Fruit fly (Drosophila melanogaster) whole organism, embryonic: ENCODE measurements around the gene CG34171.
A peak's percentile ranks its signal among the peaks of the same experiment; 100 is the strongest.

ENCODE experiments used
- Blimp-1 ChIP-seq: fragments of 200-800 bp; sonication (Bioruptor generic); optimal IDR thresholded peaks from 3 replicates; lab custom pipeline; 2018; ENCODE audit warnings: missing biosample characterization, missing genetic modification characterization, mild to moderate bottlenecking, moderate library complexity, missing genetic modification reagents
- CG10209 ChIP-seq: fragments of 200-800 bp; sonication (Bioruptor generic); optimal IDR thresholded peaks from 3 replicates; lab custom pipeline; 2017; ENCODE audit warnings: missing biosample characterization, mild to moderate bottlenecking, missing genetic modification characterization, missing genetic modification reagents
- CG10267 ChIP-seq: fragments of 200-800 bp; sonication (Bioruptor generic); optimal IDR thresholded peaks from 2 replicates; lab custom pipeline; 2018; ENCODE audit warnings: missing biosample characterization, mild to moderate bottlenecking, missing genetic modification characterization, moderate library complexity
- CG10321 ChIP-seq: fragments of 200-800 bp; sonication (Bioruptor generic); IDR thresholded peaks from 2 replicates; pipeline ENCODE4 v1.3.6; 2022; ENCODE audit warnings: missing biosample characterization, missing genetic modification characterization
- CG10979 ChIP-seq: fragments of 200-800 bp; sonication (Bioruptor generic); optimal IDR thresholded peaks from 2 replicates; lab custom pipeline; 2018; ENCODE audit warnings: missing biosample characterization, mild to moderate bottlenecking, missing genetic modification characterization, moderate library complexity
- CG11247 ChIP-seq: fragments of 200-800 bp; sonication (Bioruptor generic); IDR thresholded peaks from 2 replicates; pipeline ENCODE4 v1.3.6; 2022; ENCODE audit warnings: missing biosample characterization, missing genetic modification characterization
- CG1233 ChIP-seq: fragments of 200-800 bp; sonication (Bioruptor generic); optimal IDR thresholded peaks from 4 replicates; lab custom pipeline; 2018; ENCODE audit warnings: missing biosample characterization, mild to moderate bottlenecking, missing genetic modification characterization
- CG15269 ChIP-seq: fragments of 200-800 bp; sonication (Bioruptor generic); optimal IDR thresholded peaks from 2 replicates; lab custom pipeline; 2018; ENCODE audit warnings: missing biosample characterization, mild to moderate bottlenecking, missing genetic modification characterization, moderate library complexity
- CG16813 ChIP-seq: fragments of 200-800 bp; sonication (Bioruptor generic); IDR thresholded peaks from 3 replicates; pipeline ENCODE4 v1.3.6; 2022; ENCODE audit warnings: missing biosample characterization, missing genetic modification characterization; ENCODE audit not compliant: partially characterized antibody
- CG17612 ChIP-seq: fragments of 200-800 bp; sonication (Bioruptor generic); IDR thresholded peaks from 2 replicates; pipeline ENCODE4 v1.3.6; 2022; ENCODE audit warnings: missing biosample characterization, missing genetic modification characterization
- CG17829 ChIP-seq: fragments of 200-800 bp; optimal IDR thresholded peaks from 2 replicates; lab custom pipeline; 2019; ENCODE audit warnings: missing biosample characterization, mild to moderate bottlenecking, missing genetic modification characterization, moderate library complexity
- CG31441 ChIP-seq: fragments of 200-800 bp; sonication (Bioruptor generic); IDR thresholded peaks from 2 replicates; pipeline ENCODE4 v1.3.6; 2022; ENCODE audit warnings: missing biosample characterization, missing genetic modification characterization
- CG34376 ChIP-seq: fragments of 200-800 bp; sonication (Bioruptor generic); optimal IDR thresholded peaks from 2 replicates; lab custom pipeline; 2018; ENCODE audit warnings: missing biosample characterization, mild to moderate bottlenecking, missing genetic modification characterization
- CG3995 ChIP-seq: fragments of 200-800 bp; sonication (Bioruptor generic); optimal IDR thresholded peaks from 3 replicates; lab custom pipeline; 2016; ENCODE audit warnings: missing biosample characterization, missing genetic modification characterization
- CG5953 ChIP-seq: fragments of 200-800 bp; sonication (Bioruptor generic); IDR thresholded peaks from 2 replicates; pipeline ENCODE4 v1.3.6; 2022; ENCODE audit warnings: missing biosample characterization, missing genetic modification characterization
- CG6791 ChIP-seq: fragments of 200-800 bp; sonication (Bioruptor generic); IDR thresholded peaks from 3 replicates; pipeline ENCODE4 v1.3.6; 2022; ENCODE audit warnings: missing biosample characterization, missing genetic modification characterization; ENCODE audit not compliant: partially characterized antibody
- CG8944 ChIP-seq: fragments of 200-800 bp; sonication (Bioruptor generic); optimal IDR thresholded peaks from 3 replicates; lab custom pipeline; 2016; ENCODE audit warnings: missing biosample characterization, missing genetic modification characterization
- Camta ChIP-seq: fragments of 200-800 bp; sonication (Bioruptor generic); optimal IDR thresholded peaks from 2 replicates; lab custom pipeline; 2016; ENCODE audit warnings: missing biosample characterization, missing genetic modification characterization
- D19A ChIP-seq: fragments of 200-800 bp; optimal IDR thresholded peaks from 3 replicates; lab custom pipeline; 2019; ENCODE audit warnings: missing biosample characterization, mild to moderate bottlenecking, missing genetic modification characterization, moderate library complexity
- Dfd ChIP-seq, 2 experiments: fragments of >200 bp; optimal IDR thresholded peaks; 2 replicates each; lab custom pipeline; 2017; ENCODE audit warnings: missing biosample characterization in 2 of 2, missing genetic modification characterization in 2 of 2
- Dip3 ChIP-seq: fragments of 200-800 bp; sonication (Bioruptor generic); optimal IDR thresholded peaks from 3 replicates; lab custom pipeline; 2016; ENCODE audit warnings: missing biosample characterization, missing genetic modification characterization
- Elba2 ChIP-seq: fragments of 200-800 bp; sonication (Bioruptor generic); optimal IDR thresholded peaks from 3 replicates; lab custom pipeline; 2016; ENCODE audit warnings: missing biosample characterization, missing genetic modification characterization
- Hr78 ChIP-seq, 2 experiments: fragments of 200-800 bp in 1 of 2; fragments of >200 bp in 1 of 2; sonication (Bioruptor generic) in 1 of 2; optimal IDR thresholded peaks; 2 replicates each; lab custom pipeline; 2017 to 2019; ENCODE audit warnings: missing biosample characterization in 2 of 2, missing genetic modification characterization in 2 of 2, mild to moderate bottlenecking in 1 of 2, moderate library complexity in 1 of 2
- Nf-YA ChIP-seq: fragments of 200-800 bp; sonication (Bioruptor generic); IDR thresholded peaks from 2 replicates; pipeline ENCODE4 v1.3.6; 2022; ENCODE audit warnings: missing biosample characterization, missing genetic modification characterization
- Sin3A ChIP-seq: fragments of >200 bp; optimal IDR thresholded peaks from 2 replicates; lab custom pipeline; 2018
- Sox100B ChIP-seq: fragments of 200-800 bp; sonication (Bioruptor generic); optimal IDR thresholded peaks from 3 replicates; lab custom pipeline; 2018; ENCODE audit warnings: missing biosample characterization, mild to moderate bottlenecking, missing genetic modification characterization
- Usf ChIP-seq: fragments of 200-800 bp; sonication (Bioruptor generic); optimal IDR thresholded peaks from 2 replicates; lab custom pipeline; 2017; ENCODE audit warnings: missing genotype, missing biosample characterization, missing genetic modification characterization
- ac ChIP-seq: fragments of 200-800 bp; sonication (Bioruptor generic); optimal IDR thresholded peaks from 3 replicates; lab custom pipeline; 2017; ENCODE audit warnings: missing biosample characterization, mild to moderate bottlenecking, missing genetic modification characterization
- al ChIP-seq: fragments of 200-800 bp; sonication (Bioruptor generic); IDR thresholded peaks from 2 replicates; pipeline ENCODE4 v1.3.6; 2022; ENCODE audit warnings: missing biosample characterization, missing genetic modification characterization
- ase ChIP-seq: fragments of 200-800 bp; sonication (Bioruptor generic); IDR thresholded peaks from 3 replicates; pipeline ENCODE4 v1.3.6; 2022; ENCODE audit warnings: missing biosample characterization, missing genetic modification characterization
- crc ChIP-seq: fragments of 200-800 bp; sonication (Bioruptor generic); optimal IDR thresholded peaks from 2 replicates; lab custom pipeline; 2016; ENCODE audit warnings: missing biosample characterization, missing genetic modification characterization
- esg ChIP-seq: fragments of 200-800 bp; sonication (Bioruptor generic); conservative IDR thresholded peaks from 2 replicates; pipeline ENCODE4 v1.3.6; 2022; ENCODE audit warnings: missing biosample characterization, missing genetic modification characterization
- eyg ChIP-seq: fragments of 200-800 bp; sonication (Bioruptor generic); optimal IDR thresholded peaks from 3 replicates; lab custom pipeline; 2016; ENCODE audit warnings: missing biosample characterization, missing genetic modification characterization
- gsb-n ChIP-seq: fragments of 200-800 bp; sonication (Bioruptor generic); optimal IDR thresholded peaks from 3 replicates; lab custom pipeline; 2018; ENCODE audit warnings: missing biosample characterization, mild to moderate bottlenecking, missing genetic modification characterization
- lilli ChIP-seq: fragments of 200-800 bp; sonication (Bioruptor generic); optimal IDR thresholded peaks from 3 replicates; lab custom pipeline; 2016; ENCODE audit warnings: missing biosample characterization, missing genetic modification characterization
- nerfin-1 ChIP-seq: fragments of 200-800 bp; sonication (Bioruptor generic); optimal IDR thresholded peaks from 3 replicates; lab custom pipeline; 2019; ENCODE audit warnings: missing biosample characterization, mild to moderate bottlenecking, missing genetic modification characterization, moderate library complexity
- oc ChIP-seq: fragments of 200-800 bp; sonication (Bioruptor generic); optimal IDR thresholded peaks from 2 replicates; lab custom pipeline; 2018; ENCODE audit warnings: missing biosample characterization, mild to moderate bottlenecking, missing genetic modification characterization, moderate library complexity
- p53 ChIP-seq: fragments of 200-800 bp; sonication (Bioruptor generic); optimal IDR thresholded peaks from 2 replicates; lab custom pipeline; 2016; ENCODE audit warnings: missing biosample characterization, missing genetic modification characterization
- peb ChIP-seq: fragments of 200-800 bp; sonication (Bioruptor generic); IDR thresholded peaks from 2 replicates; pipeline ENCODE4 v1.3.6; 2022; ENCODE audit warnings: missing biosample characterization, missing genetic modification characterization
- pros ChIP-seq: fragments of 200-800 bp; sonication (Bioruptor generic); optimal IDR thresholded peaks from 3 replicates; lab custom pipeline; 2019; ENCODE audit warnings: missing biosample characterization, mild to moderate bottlenecking, missing genetic modification characterization, moderate library complexity
- pum ChIP-seq: fragments of 200-800 bp; sonication (Bioruptor generic); optimal IDR thresholded peaks from 2 replicates; lab custom pipeline; 2016; ENCODE audit warnings: missing biosample characterization, missing genetic modification characterization
- salm ChIP-seq: fragments of 200-800 bp; sonication (Bioruptor generic); optimal IDR thresholded peaks from 2 replicates; lab custom pipeline; 2018; ENCODE audit warnings: missing biosample characterization, mild to moderate bottlenecking, missing genetic modification characterization
- shn ChIP-seq: fragments of 200-800 bp; sonication (Bioruptor generic); optimal IDR thresholded peaks from 3 replicates; lab custom pipeline; 2016; ENCODE audit warnings: missing biosample characterization, missing genetic modification characterization
- sima ChIP-seq: fragments of 200-800 bp; sonication (Bioruptor generic); optimal IDR thresholded peaks from 2 replicates; lab custom pipeline; 2016; ENCODE audit warnings: missing biosample characterization, missing genetic modification characterization
- stwl ChIP-seq: fragments of 200-800 bp; sonication (Bioruptor generic); optimal IDR thresholded peaks from 3 replicates; lab custom pipeline; 2018; ENCODE audit warnings: missing biosample characterization, mild to moderate bottlenecking, missing genetic modification characterization, moderate library complexity
- tup ChIP-seq: fragments of 200-800 bp; sonication (Bioruptor generic); optimal IDR thresholded peaks from 2 replicates; lab custom pipeline; 2016; ENCODE audit warnings: missing biosample characterization, mild to moderate bottlenecking, missing genetic modification characterization, moderate library complexity

Gene CG34171

DNA sequence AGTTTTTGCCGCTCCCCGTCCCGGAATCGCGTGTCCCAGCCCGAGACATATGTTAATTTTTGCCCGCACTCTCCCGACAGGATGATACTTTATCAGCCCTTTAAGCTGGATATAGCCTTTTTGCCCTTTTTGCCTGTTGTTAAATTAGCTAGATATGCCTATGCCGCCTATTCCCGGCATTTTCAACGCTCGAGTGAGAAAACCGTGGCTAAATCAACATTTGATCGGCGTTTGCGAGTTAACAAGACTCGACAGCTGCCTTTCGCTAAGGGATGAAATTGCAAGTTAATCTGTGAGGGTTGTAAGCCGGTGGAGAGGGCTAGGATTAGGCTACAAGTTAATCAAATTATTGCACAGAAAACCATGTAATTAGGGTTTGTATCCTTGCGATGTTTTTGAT is 22.8 kb upstream of the CG34171 start:
- TF ChIP-seq gsb-n (tag; lab: Kevin White, UChicago), result peak; percentile 92
- no peak for TF ChIP-seq salm
- 0 out of 2 replicates have a peak, but pooled peaks have one; percentile 9 for TF ChIP-seq CG17612
- peak; percentile 34 for TF ChIP-seq oc (tag; lab: Kevin White, UChicago)
- TF ChIP-seq nerfin-1 (tag; lab: Kevin White, UChicago), result peak; percentile 16
- TF ChIP-seq Dfd (GFP tag; optimal IDR thresholded peaks at IDR 0.05; lab: Kevin White, UChicago), result no peak
- TF ChIP-seq pros (GFP tag; lab: Kevin White, UChicago), result peak; percentile 59
- TF ChIP-seq, all 482 proteins: peak for 5

DNA sequence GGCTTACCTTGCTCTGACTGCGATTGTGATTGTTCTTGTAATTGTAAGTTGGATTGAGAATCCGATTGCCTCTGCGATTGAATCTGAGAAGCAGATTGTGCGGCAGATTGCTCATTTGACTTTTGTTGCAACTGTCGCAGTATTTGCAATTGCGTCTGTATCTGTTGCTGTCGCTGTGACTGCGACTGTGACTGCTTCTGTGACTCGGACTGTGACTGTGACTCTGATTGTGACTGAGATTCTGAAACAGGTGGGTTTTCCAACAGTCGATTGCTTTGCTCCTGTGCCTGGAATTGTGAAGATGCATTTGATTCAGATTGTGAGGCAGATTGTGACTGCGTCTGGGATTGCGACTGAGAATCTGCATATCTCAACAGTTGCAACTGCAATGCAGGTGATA is 20.4 kb upstream of the CG34171 start:
- TF ChIP-seq Hr78 (GFP tag; optimal IDR thresholded peaks at IDR 0.05; lab: Kevin White, UChicago), result no peak
- peak; percentile 23 for TF ChIP-seq Elba2 (GFP tag; lab: Kevin White, UChicago)
- 0 out of 3 replicates have a peak, but pooled peaks have one; percentile 17 for TF ChIP-seq CG16813 (GFP tag; lab: Robert Waterston, UW)
- TF ChIP-seq CG31441 (GFP tag; lab: Robert Waterston, UW), result 0 out of 2 replicates have a peak, but pooled peaks have one; percentile 28
- no peak for TF ChIP-seq Sox100B (GFP tag; lab: Kevin White, UChicago)
- peak; percentile 1 for TF ChIP-seq stwl
- TF ChIP-seq pum, result no peak
- peak; percentile 91 for TF ChIP-seq CG3995 (GFP tag; lab: Kevin White, UChicago)

DNA sequence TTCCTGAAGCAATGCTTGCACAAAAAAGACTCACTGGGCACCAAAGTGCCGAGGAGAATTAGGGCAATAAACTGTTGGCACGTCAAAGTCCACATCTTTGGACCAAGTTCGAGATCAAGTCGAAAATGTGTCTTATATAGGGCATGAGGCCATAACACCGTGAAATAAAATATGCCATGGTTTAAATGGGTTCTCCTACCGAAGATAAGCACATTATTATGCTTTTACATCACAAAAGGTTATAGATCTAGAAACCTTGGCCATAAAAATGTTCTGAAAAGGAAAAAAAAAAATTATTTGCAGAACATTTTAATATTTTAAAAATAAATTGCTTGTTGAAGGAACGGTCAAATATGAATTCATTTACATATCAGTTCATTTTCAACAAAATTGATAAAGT is 19.5 kb upstream of the CG34171 start, which contains the start of gene Acp36DE:
Acp36DE (minus strand) TSS at position 101 of the 400 bp plus-strand sequence.
- TF ChIP-seq CG34376 (GFP tag; lab: Kevin White, UChicago) (no peak), CG16813 (GFP tag; lab: Robert Waterston, UW) (no peak), CG8944 (GFP tag; lab: Kevin White, UChicago) (no peak), pros (GFP tag; lab: Kevin White, UChicago) (no peak), CG10267 (tag; lab: Kevin White, UChicago) (no peak), sima (GFP tag; lab: Kevin White, UChicago) (no peak), Camta (GFP tag; lab: Kevin White, UChicago) (no peak), CG10321 (GFP tag; lab: Robert Waterston, UW) (no peak), shn (GFP tag; lab: Kevin White, UChicago) (no peak), p53 (GFP tag; lab: Kevin White, UChicago) (no peak), lilli (GFP tag; lab: Kevin White, UChicago) (no peak), CG11247 (GFP tag; lab: Robert Waterston, UW) (no peak)

DNA sequence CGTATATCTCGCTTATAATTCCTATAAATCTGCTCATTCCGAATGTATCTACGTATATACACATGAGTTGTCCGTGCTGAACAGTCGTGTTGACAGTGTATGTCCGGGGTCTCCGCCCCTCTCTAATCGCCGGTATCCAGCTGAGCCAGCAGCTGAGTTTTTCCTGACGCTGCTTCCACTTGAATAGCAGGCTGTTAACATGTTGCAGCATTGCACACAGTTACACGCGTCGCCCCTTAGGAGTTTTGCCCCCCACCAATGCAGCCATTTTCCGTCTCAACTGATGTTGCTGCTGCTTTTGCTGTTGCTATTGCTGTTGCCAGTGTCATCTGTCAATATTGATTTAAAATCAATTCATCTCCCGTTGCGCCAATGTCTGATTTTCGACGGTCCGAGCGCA is 17.2 kb upstream of the CG34171 start:
- TF ChIP-seq Sin3A (no peak), tup (GFP tag; lab: Kevin White, UChicago) (no peak), CG15269 (tag; lab: Kevin White, UChicago) (no peak), CG6791 (GFP tag; lab: Robert Waterston, UW) (no peak), D19A (no peak), CG1233 (no peak), CG10979 (tag; lab: Kevin White, UChicago) (no peak), Blimp-1 (GFP tag; lab: Kevin White, UChicago) (no peak), crc (GFP tag; lab: Kevin White, UChicago) (no peak), Nf-YA (GFP tag; lab: Robert Waterston, UW) (no peak), CG17829 (no peak), al (GFP tag; lab: Robert Waterston, UW) (no peak), ac (GFP tag; lab: Kevin White, UChicago) (peak; percentile 84), Dip3 (GFP tag; lab: Kevin White, UChicago) (no peak), CG10209 (GFP tag; lab: Kevin White, UChicago) (no peak), esg (GFP tag; lab: Robert Waterston, UW) (no peak), eyg (GFP tag; lab: Kevin White, UChicago) (no peak), CG5953 (no peak), p53 (GFP tag; lab: Kevin White, UChicago) (no peak), Usf (GFP tag; lab: Kevin White, UChicago) (no peak), ase (GFP tag; lab: Robert Waterston, UW) (no peak), peb (GFP tag; lab: Robert Waterston, UW) (no peak)
